Worm (Caenorhabditis elegans): ENCODE data around the gene srt-20.

Gene srt-20

DNA sequence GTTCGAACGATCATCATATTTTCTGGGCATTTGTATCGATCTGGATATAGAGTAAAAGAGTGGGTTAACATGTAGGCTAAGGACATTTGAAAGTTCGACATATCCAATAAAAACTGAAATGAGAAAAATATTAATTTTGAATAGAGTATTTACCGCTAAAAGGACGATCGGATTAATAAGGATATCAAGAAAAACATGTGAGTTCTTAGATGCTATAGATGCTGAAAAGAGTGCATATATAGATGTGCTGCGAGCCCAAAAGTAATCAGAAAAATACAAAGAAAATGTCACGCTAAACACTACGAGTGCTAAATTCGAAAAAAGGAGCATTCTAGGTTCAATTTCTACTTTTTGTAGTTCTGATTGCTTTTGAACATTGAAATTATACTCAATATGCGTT, 36.2 kb downstream of the srt-20 start, which contains the start of gene srt-12:
TSS of gene srt-12 (minus strand) at position 101 of the 400 bp plus-strand sequence.
- TF ChIP-seq drap-1 (GFP tag; optimal IDR thresholded peaks at IDR 0.05) (no peak), blmp-1 (tag; optimal IDR thresholded peaks at IDR 0.05) (no peak), lin-13 (tag; optimal IDR thresholded peaks at IDR 0.05) (no peak), mls-2 (tag; optimal IDR thresholded peaks at IDR 0.05) (no peak), elt-1 (tag; optimal IDR thresholded peaks at IDR 0.05; ENCODE audit: borderline replicate concordance, insufficient read depth) (no peak), lin-32 (GFP tag; optimal IDR thresholded peaks at IDR 0.05) (no peak), nhr-76 (tag; optimal IDR thresholded peaks at IDR 0.05) (no peak), ham-2 (GFP tag; optimal IDR thresholded peaks at IDR 0.05) (no peak), hlh-1 (tag; optimal IDR thresholded peaks at IDR 0.05) (no peak), ceh-43 (GFP tag; optimal IDR thresholded peaks at IDR 0.05) (no peak), pha-4 (tag; optimal IDR thresholded peaks at IDR 0.05) (no peak), cnd-1 (tag; optimal IDR thresholded peaks at IDR 0.05) (no peak)

DNA sequence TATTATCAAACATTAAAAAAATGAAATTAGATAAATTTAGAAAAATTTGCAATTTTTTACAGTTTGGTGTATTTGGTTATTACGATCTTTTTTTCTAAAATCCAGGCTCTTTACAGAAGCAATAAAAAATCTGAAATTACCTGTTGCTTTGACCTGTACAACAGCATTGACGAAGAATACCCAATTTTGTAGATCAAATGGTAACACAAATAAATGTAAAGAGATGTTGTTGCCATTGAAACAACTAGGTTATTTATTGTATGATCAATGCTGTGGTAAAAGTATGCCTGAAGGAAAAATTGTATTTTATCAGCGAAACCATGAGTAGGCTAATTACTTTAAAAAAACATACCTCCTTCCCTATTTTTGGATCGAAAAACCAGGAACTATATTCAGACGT, 37.1 kb downstream of the srt-20 start:
- TF ChIP-seq lin-13 (tag; optimal IDR thresholded peaks at IDR 0.05) (no peak), lsy-2 (tag; optimal IDR thresholded peaks at IDR 0.05) (no peak), sptf-1 (tag; optimal IDR thresholded peaks at IDR 0.05) (no peak), unc-39 (tag; optimal IDR thresholded peaks at IDR 0.05) (no peak), ceh-39 (tag; optimal IDR thresholded peaks at IDR 0.05) (no peak), hlh-1 (tag; optimal IDR thresholded peaks at IDR 0.05) (no peak), ceh-83 (GFP tag; optimal IDR thresholded peaks at IDR 0.05) (no peak), nhr-12 (tag; optimal IDR thresholded peaks at IDR 0.05) (no peak), mab-5 (tag; optimal IDR thresholded peaks at IDR 0.05) (no peak), flh-1 (GFP tag; optimal IDR thresholded peaks at IDR 0.05) (no peak), mep-1 (tag; optimal IDR thresholded peaks at IDR 0.05) (no peak), nhr-237 (tag; optimal IDR thresholded peaks at IDR 0.05) (no peak), ceh-43 (GFP tag; optimal IDR thresholded peaks at IDR 0.05) (no peak), bed-3 (GFP tag; optimal IDR thresholded peaks at IDR 0.05) (no peak), blmp-1 (tag; optimal IDR thresholded peaks at IDR 0.05) (no peak), drap-1 (GFP tag; optimal IDR thresholded peaks at IDR 0.05) (no peak), ham-2 (GFP tag; optimal IDR thresholded peaks at IDR 0.05) (no peak)

DNA sequence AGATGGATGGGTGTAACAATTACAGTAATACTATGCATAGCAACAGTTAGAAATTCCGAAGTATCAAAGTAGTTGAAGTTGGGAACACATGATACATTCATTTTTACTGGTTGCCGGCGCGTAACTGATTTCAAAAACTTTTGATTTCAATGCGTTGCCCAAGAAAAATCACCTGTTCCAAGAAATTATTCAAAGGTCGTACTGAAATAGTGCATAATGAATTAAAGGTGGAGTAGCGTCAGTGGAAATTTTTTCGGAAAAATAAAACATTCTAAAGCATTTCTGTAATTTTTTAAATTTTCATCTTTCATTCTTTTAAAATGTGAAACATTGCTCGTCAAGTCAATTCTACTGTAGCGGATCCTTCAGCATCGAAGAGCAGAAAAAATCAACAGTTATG, 38.3 kb downstream of the srt-20 start, which contains the start of gene srh-204:
TSS of gene srh-204 (minus strand) at position 101 of the 400 bp plus-strand sequence.
- TF ChIP-seq blmp-1 (tag; optimal IDR thresholded peaks at IDR 0.05) (no peak), bed-3 (GFP tag; optimal IDR thresholded peaks at IDR 0.05) (no peak), ceh-43 (GFP tag; optimal IDR thresholded peaks at IDR 0.05) (no peak), nhr-2 (tag; optimal IDR thresholded peaks at IDR 0.05) (no peak), flh-1 (GFP tag; optimal IDR thresholded peaks at IDR 0.05) (no peak), M03D4.4 (tag; optimal IDR thresholded peaks at IDR 0.05) (no peak), unc-120 (tag; optimal IDR thresholded peaks at IDR 0.05; ENCODE audit: poor library complexity, severe bottlenecking) (no peak), zip-8 (tag; optimal IDR thresholded peaks at IDR 0.05) (no peak), mab-5 (tag; optimal IDR thresholded peaks at IDR 0.05) (no peak)

DNA sequence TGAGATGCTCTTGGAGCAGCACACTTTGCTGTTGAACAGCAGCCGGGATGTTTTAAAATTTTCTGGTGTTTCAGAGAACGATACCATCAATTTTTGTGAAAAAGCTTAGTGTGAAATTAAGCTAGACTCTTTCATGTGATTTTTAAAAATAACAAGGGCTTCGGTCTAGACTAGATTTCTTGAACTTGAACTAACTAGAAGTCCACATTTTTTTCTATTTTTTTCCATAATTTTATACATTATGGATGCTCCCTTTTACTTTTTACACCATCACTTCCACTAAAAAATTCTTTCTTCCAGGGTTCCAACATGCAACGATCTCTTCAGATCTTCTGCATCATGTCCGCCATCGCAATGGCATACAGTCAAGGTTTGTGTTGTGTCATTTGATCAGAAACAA, 42.5 kb downstream of the srt-20 start, which contains the start of gene nlp-13:
TSS of gene nlp-13 (plus strand) at position 301 of the 400 bp plus-strand sequence.
- no peak for TF ChIP-seq nhr-28 (tag; optimal IDR thresholded peaks at IDR 0.05)
- TF ChIP-seq lin-32 (GFP tag; optimal IDR thresholded peaks at IDR 0.05), result no peak
- TF ChIP-seq unc-39 (tag; optimal IDR thresholded peaks at IDR 0.05), result no peak
- TF ChIP-seq nhr-2 (tag; optimal IDR thresholded peaks at IDR 0.05), result no peak
- no peak for TF ChIP-seq lsy-2 (tag; optimal IDR thresholded peaks at IDR 0.05)
- TF ChIP-seq sptf-1 (tag; optimal IDR thresholded peaks at IDR 0.05), result no peak
- TF ChIP-seq mep-1 (tag; optimal IDR thresholded peaks at IDR 0.05), result no peak
- no peak for TF ChIP-seq mls-2 (tag; optimal IDR thresholded peaks at IDR 0.05)
- TF ChIP-seq blmp-1 (tag; optimal IDR thresholded peaks at IDR 0.05), result no peak
- TF ChIP-seq pha-4 (tag; optimal IDR thresholded peaks at IDR 0.05), result no peak
- TF ChIP-seq ceh-39 (tag; optimal IDR thresholded peaks at IDR 0.05), result no peak
- TF ChIP-seq unc-120 (tag; optimal IDR thresholded peaks at IDR 0.05; ENCODE audit: poor library complexity, severe bottlenecking), result no peak
- no peak for TF ChIP-seq zip-8 (tag; optimal IDR thresholded peaks at IDR 0.05)
- no peak for TF ChIP-seq nhr-76 (tag; optimal IDR thresholded peaks at IDR 0.05)
- TF ChIP-seq mab-5 (tag; optimal IDR thresholded peaks at IDR 0.05), result no peak
- no peak for TF ChIP-seq ceh-43 (GFP tag; optimal IDR thresholded peaks at IDR 0.05)
- no peak for TF ChIP-seq lin-13 (tag; optimal IDR thresholded peaks at IDR 0.05)
- no peak for TF ChIP-seq nhr-237 (tag; optimal IDR thresholded peaks at IDR 0.05)
- TF ChIP-seq ham-2 (GFP tag; optimal IDR thresholded peaks at IDR 0.05), result no peak
- no peak for TF ChIP-seq ztf-11 (tag; optimal IDR thresholded peaks at IDR 0.05)
